Fruit fly (Drosophila melanogaster) whole organism, embryonic: ENCODE measurements around the gene Spf45.

Experiments
- Adf1 ChIP-seq: fragments of 200-800 bp; sonication (Bioruptor generic); IDR thresholded peaks from 2 replicates; pipeline ENCODE4 v1.3.6; 2022; ENCODE audit warnings: missing biosample characterization, missing genetic modification characterization
- CG12236 ChIP-seq: fragments of 200-800 bp; sonication (Bioruptor generic); optimal IDR thresholded peaks from 2 replicates; lab custom pipeline; 2016; ENCODE audit warnings: missing biosample characterization, missing genetic modification characterization
- CG16779 ChIP-seq: fragments of 200-800 bp; sonication (Bioruptor generic); IDR thresholded peaks from 2 replicates; pipeline ENCODE4 v1.3.6; 2022; ENCODE audit warnings: missing biosample characterization, missing genetic modification characterization
- CG17361 ChIP-seq: fragments of 200-800 bp; sonication (Bioruptor generic); IDR thresholded peaks from 3 replicates; pipeline ENCODE4 v1.3.6; 2022; ENCODE audit warnings: missing biosample characterization, missing genetic modification characterization
- CG17802 ChIP-seq: fragments of 200-800 bp; sonication (Bioruptor generic); optimal IDR thresholded peaks from 2 replicates; lab custom pipeline; 2018; ENCODE audit warnings: missing biosample characterization, mild to moderate bottlenecking, missing genetic modification characterization, moderate library complexity
- CG7372 ChIP-seq: fragments of 200-800 bp; sonication (Bioruptor generic); IDR thresholded peaks from 2 replicates; pipeline ENCODE4 v1.3.6; 2022; ENCODE audit warnings: missing biosample characterization, missing genetic modification characterization
- Doc3 ChIP-seq: fragments of 200-800 bp; sonication (Bioruptor generic); IDR thresholded peaks from 3 replicates; pipeline ENCODE4 v1.3.6; 2022; ENCODE audit warnings: missing biosample characterization, missing genetic modification characterization; ENCODE audit not compliant: partially characterized antibody
- Dref ChIP-seq: fragments of 200-800 bp; sonication (Bioruptor generic); IDR thresholded peaks from 2 replicates; pipeline ENCODE4 v1.3.6; 2022; ENCODE audit warnings: missing biosample characterization, missing genetic modification characterization
- Hey ChIP-seq: fragments of 200-800 bp; sonication (Bioruptor generic); optimal IDR thresholded peaks from 3 replicates; lab custom pipeline; 2018; ENCODE audit warnings: missing biosample characterization, mild to moderate bottlenecking, missing genetic modification characterization
- Nf-YA ChIP-seq: fragments of 200-800 bp; sonication (Bioruptor generic); IDR thresholded peaks from 2 replicates; pipeline ENCODE4 v1.3.6; 2022; ENCODE audit warnings: missing biosample characterization, missing genetic modification characterization
- al ChIP-seq: fragments of 200-800 bp; sonication (Bioruptor generic); IDR thresholded peaks from 2 replicates; pipeline ENCODE4 v1.3.6; 2022; ENCODE audit warnings: missing biosample characterization, missing genetic modification characterization
- kah ChIP-seq: fragments of 200-800 bp; sonication (Bioruptor generic); optimal IDR thresholded peaks from 2 replicates; lab custom pipeline; 2018; ENCODE audit warnings: missing biosample characterization, mild to moderate bottlenecking, missing genetic modification characterization
- org-1 ChIP-seq: fragments of 200-800 bp; sonication (Bioruptor generic); optimal IDR thresholded peaks from 2 replicates; lab custom pipeline; 2017; ENCODE audit warnings: missing biosample characterization, missing genetic modification characterization
- sim ChIP-seq: fragments of 200-800 bp; sonication (Bioruptor generic); IDR thresholded peaks from 2 replicates; pipeline ENCODE4 v1.3.6; 2022; ENCODE audit warnings: missing biosample characterization, missing genetic modification characterization

DNA sequence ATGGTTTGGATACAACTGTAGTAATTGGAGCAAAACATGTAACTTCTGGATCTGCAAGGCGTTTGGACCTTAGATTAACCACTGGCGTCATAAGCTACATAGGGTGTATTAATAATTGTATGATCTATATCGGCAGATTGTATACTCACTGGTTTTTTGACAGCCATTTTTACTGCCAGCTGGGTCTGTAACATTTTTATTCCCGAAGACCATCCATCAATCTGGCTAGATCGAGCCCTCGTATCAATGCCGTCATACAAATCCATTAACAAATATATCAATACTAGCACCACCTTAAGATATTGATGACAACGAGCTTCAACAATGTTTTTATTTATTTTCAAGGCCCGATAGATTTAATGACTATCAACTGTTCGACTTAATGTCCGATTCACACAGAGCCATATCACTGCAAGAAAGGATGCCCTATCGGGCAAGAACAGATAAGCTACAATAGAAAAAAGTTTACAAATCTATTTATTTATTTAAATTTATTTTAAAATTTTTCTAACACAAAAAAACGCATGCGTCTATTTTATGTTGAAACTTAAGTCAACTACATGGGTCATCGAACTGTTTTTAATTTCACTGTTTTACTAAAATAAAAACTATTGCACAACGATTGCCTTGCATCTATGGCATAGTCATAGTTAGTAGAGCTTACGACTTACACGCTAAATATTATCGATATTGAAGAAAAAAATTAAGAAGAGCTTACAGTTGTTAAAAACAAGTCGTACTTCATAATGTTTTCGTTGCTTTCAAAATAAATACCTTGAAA, at the start of gene Spf45:
- TF ChIP-seq CG17361 (GFP tag; lab: Robert Waterston, UW) (no peak), kah (GFP tag; lab: Kevin White, UChicago) (no peak), CG16779 (GFP tag; lab: Robert Waterston, UW) (no peak), org-1 (GFP tag; lab: Kevin White, UChicago) (no peak), al (GFP tag; lab: Robert Waterston, UW) (no peak), sim (GFP tag; lab: Robert Waterston, UW) (no peak), CG12236 (GFP tag; lab: Kevin White, UChicago) (no peak), Nf-YA (no peak), CG7372 (no peak), Hey (tag; lab: Kevin White, UChicago) (no peak), Adf1 (GFP tag; lab: Robert Waterston, UW) (no peak), CG17802 (peak; percentile 99), Dref (GFP tag; lab: Robert Waterston, UW) (peak; percentile 61), Doc3 (no peak)
